Worm (Caenorhabditis elegans): ENCODE measurements around the gene C33F10.12.

The C33F10.12 gene

DNA sequence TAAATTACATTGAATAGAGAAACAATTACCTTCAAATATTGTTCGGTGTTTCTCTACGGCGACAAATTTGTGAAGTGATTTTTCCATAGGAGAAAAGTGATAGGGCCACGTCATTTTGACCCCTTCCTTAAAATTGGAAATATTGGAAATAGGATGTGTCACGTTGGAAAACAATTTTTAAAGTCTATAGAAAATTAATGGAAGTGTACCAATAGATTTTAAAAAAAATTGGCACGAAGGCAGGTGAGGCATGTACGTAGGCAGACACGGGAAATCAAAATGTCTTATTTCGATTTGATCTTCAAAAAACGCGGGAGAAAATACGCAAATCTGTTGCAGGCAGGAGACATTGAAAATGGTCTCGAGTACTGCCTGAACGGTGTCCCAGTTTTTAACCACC lies at the start of gene C33F10.12:
Gene C33F10.12 (minus strand): TSS at position 101 of the 400 bp plus-strand sequence.
- TF ChIP-seq unc-30 (tag; optimal IDR thresholded peaks at IDR 0.05) (no peak), irx-1 (tag; optimal IDR thresholded peaks at IDR 0.05) (no peak), ceh-8 (GFP tag; optimal IDR thresholded peaks at IDR 0.05) (no peak), lsy-2 (tag; optimal IDR thresholded peaks at IDR 0.05) (no peak), pag-3 (tag; optimal IDR thresholded peaks at IDR 0.05; ENCODE audit: borderline replicate concordance, insufficient read depth) (no peak), nhr-71 (tag; optimal IDR thresholded peaks at IDR 0.05) (no peak), sup-37 (GFP tag; optimal IDR thresholded peaks at IDR 0.05) (no peak), ceh-88 (GFP tag; IDR thresholded peaks at IDR 0.05) (no peak), unc-62 (GFP tag; optimal IDR thresholded peaks at IDR 0.05) (no peak), vab-15 (tag; optimal IDR thresholded peaks at IDR 0.05) (no peak)

DNA sequence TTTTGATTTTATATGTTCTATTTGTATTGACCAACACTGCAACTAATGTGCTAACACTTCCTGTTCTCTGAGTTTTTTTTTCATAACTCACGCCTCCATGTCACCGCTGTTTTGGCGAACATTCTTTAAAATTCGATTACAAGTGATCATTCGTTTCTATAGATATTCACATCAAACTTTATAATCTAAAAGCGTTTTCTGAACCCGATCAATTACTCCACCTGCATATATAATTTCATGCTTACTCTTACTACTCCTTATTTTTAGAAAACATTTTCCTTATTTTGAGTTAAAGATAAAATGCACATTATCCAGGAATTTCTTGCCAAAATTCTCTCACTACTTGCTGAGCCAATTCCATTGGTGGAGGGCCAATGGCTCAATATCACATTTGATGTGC lies 48.4 kb upstream of the C33F10.12 start, which contains the start of gene R05F9.7:
Gene R05F9.7 (plus strand): TSS at position 301 of the 400 bp plus-strand sequence.
- TF ChIP-seq aha-1 (tag; optimal IDR thresholded peaks at IDR 0.05) (no peak), zip-4 (GFP tag; optimal IDR thresholded peaks at IDR 0.05) (no peak), snu-23 (GFP tag; optimal IDR thresholded peaks at IDR 0.05) (no peak), C04F5.9 (tag; optimal IDR thresholded peaks at IDR 0.05) (no peak), egl-27 (tag; optimal IDR thresholded peaks at IDR 0.05) (no peak), isw-1 (GFP tag; IDR thresholded peaks at IDR 0.05) (no peak), F16B12.6 (tag; optimal IDR thresholded peaks at IDR 0.05) (no peak), fkh-8 (tag; optimal IDR thresholded peaks at IDR 0.05) (no peak), lir-3 (tag; optimal IDR thresholded peaks at IDR 0.05; ENCODE audit: poor library complexity) (no peak), sox-4 (tag; optimal IDR thresholded peaks at IDR 0.05) (no peak)

DNA sequence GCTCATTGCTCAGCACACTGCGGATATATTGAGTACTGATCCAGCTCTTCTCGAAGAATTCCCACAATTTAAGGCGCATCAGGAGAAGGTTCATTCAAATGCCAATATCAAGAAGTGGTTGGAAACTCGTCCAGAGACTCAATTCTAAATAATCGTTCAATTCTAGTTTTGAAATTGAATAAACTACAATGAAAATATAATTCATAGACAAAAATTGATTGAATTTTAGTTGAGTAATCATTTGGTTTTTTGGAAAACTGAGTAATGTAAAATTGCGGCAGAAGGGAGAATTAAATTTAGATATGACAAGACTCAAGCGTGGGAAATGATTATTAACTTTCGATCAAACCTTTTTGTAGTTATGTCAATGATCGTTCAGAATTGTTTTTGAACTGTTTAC lies 46.8 kb upstream of the C33F10.12 start:
- TF ChIP-seq aly-2 (tag; optimal IDR thresholded peaks at IDR 0.05) (no peak), Y116A8C.19 (tag; optimal IDR thresholded peaks at IDR 0.05; ENCODE audit: borderline replicate concordance) (no peak), C16A3.4 (tag; optimal IDR thresholded peaks at IDR 0.05) (no peak), alr-1 (tag; optimal IDR thresholded peaks at IDR 0.05; ENCODE audit: borderline replicate concordance) (no peak), egl-13 (tag; optimal IDR thresholded peaks at IDR 0.05) (no peak), efl-1 (optimal IDR thresholded peaks at IDR 0.05) (no peak), efl-1 (GFP tag; optimal IDR thresholded peaks at IDR 0.05 in 1 of 2) (peak in 1 of 2 experiments; percentile 52), unc-30 (tag; optimal IDR thresholded peaks at IDR 0.05) (no peak)

DNA sequence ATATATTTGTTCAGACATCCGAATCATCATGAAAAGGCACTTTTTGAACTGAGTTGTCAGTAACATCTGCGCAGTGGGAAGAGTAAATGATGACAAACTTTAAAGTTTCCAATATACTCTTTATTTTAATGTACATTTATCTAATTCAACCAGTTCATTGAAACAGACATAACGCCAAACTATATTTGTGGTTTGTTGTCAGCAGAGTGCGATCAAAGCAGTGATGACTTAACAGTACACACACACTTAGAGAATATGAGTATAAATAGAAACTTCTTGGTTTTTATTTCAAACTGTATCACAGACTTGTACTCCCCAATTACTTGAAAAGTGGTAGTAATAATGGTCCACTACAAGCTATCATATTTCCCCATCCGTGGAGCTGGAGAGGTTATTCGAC lies 45.9 kb upstream of the C33F10.12 start, which contains the start of gene gst-8:
Gene gst-8 (plus strand): TSS at position 301 of the 400 bp plus-strand sequence.
- TF ChIP-seq aly-2 (tag; optimal IDR thresholded peaks at IDR 0.05) (no peak), elt-2 (tag; optimal IDR thresholded peaks at IDR 0.05) (peak; percentile 10)

DNA sequence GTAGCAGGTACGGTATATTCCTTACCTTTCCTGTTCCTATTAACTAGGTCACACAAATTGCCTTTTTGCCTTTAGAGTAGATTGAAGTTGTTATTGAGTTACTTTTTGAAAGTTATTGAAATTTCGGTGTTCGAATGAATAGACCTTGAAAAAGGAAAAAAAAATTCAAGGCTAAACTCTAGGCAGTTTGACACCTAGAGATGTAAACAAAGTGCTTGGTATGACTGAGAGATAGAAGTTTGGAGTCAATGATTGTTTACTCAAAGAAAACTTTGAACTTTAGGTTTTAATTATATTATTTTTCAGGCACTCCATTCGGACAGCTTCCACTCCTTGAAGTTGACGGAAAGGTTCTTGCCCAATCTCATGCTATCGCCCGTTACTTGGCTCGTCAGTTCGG lies 44.9 kb upstream of the C33F10.12 start:
- peak; percentile 39 for TF ChIP-seq nhr-20 (tag; optimal IDR thresholded peaks at IDR 0.05)
- TF ChIP-seq lsy-2 (tag; optimal IDR thresholded peaks at IDR 0.05), result no peak

DNA sequence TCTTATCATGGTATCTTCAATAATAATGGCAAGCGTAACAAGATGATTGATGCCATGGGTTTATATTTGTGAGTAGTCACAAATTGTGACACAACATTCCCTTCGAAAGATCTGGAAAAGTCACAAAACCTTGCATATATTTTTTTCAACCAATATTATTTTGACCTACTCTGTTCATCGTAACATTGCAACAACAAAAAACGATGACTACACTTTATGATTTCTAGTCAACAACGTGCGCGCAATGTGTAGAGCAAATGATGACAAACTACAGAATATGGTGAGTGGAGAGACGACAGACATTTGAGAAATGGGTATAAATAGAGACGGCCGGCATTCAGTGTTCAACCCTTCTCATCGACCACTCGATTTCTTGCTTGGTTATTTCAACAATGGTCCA lies 44.2 kb upstream of the C33F10.12 start, which contains the start of gene gst-7:
Gene gst-7 (plus strand): TSS at position 336 of the 400 bp plus-strand sequence.
- TF ChIP-seq zip-4 (GFP tag; optimal IDR thresholded peaks at IDR 0.05) (no peak), elt-3 (tag; optimal IDR thresholded peaks at IDR 0.05) (peak in 2 of 6 experiments; percentile 9 to 17), nhr-19 (GFP tag; conservative IDR thresholded peaks at IDR 0.05) (0 out of 2 replicates have a peak, but pooled peaks have one; percentile 8), elt-2 (tag; optimal IDR thresholded peaks at IDR 0.05) (peak; percentile 87), fos-1 (tag; optimal IDR thresholded peaks at IDR 0.05) (no peak), snu-23 (GFP tag; optimal IDR thresholded peaks at IDR 0.05) (peak; percentile 44), nhr-85 (tag) (peak; percentile 69), lin-35 (GFP tag; optimal IDR thresholded peaks at IDR 0.05) (peak in 1 of 2 experiments; percentile 68), nhr-71 (tag; optimal IDR thresholded peaks at IDR 0.05) (peak; percentile 48), grh-1 (GFP tag; IDR thresholded peaks at IDR 0.05) (no peak), efl-1 (optimal IDR thresholded peaks at IDR 0.05) (peak; percentile 3), efl-1 (GFP tag; optimal IDR thresholded peaks at IDR 0.05 in 1 of 2) (peak in 1 of 2 experiments; percentile 77), lin-14 (GFP tag; optimal IDR thresholded peaks at IDR 0.05) (peak; percentile 65), nhr-20 (tag; optimal IDR thresholded peaks at IDR 0.05) (peak; percentile 90), fkh-8 (tag; optimal IDR thresholded peaks at IDR 0.05) (no peak), tbx-2 (tag; optimal IDR thresholded peaks at IDR 0.05) (peak; percentile 40), dpl-1 (GFP tag; optimal IDR thresholded peaks at IDR 0.05) (peak in 1 of 3 experiments; percentile 15), skn-1 (tag; optimal IDR thresholded peaks at IDR 0.05) (peak; percentile 98), mdl-1 (tag; optimal IDR thresholded peaks at IDR 0.05) (peak in 1 of 2 experiments; percentile 29), nhr-90 (tag; optimal IDR thresholded peaks at IDR 0.05; ENCODE audit: poor library complexity) (peak; percentile 19), mef-2 (tag; optimal IDR thresholded peaks at IDR 0.05) (no peak)

Data from whole organism, L1 larva.